In genomic region chr3L:1515820-1516540, dm6 we compare ENCODE assay signal across 4 fruit fly cellular contexts.
A peak's percentile ranks its signal among the peaks of the same experiment; 100 is the strongest.
TF ChIP-seq lines count a peak whose summit lies in the region.

No protein-coding gene starts in this region.

TF ChIP-seq in whole organism, adult, 20 proteins besides CTCF, POLR2A, EP300 and RAD21 (continued from another document):
- TF ChIP-seq CG7045 (GFP tag; optimal IDR thresholded peaks at IDR 0.05; lab: Kevin White, UChicago): peak; percentile 26

TF ChIP-seq in whole organism, embryonic, 481 proteins besides CTCF, POLR2A, EP300 and RAD21 (continued from another document and continues in another):
- peak; percentile 64 for TF ChIP-seq CG8359 (GFP tag; optimal IDR thresholded peaks at IDR 0.05; lab: Kevin White, UChicago; ENCODE audit: borderline replicate concordance)
- peak; percentile 36 for TF ChIP-seq esg (GFP tag; conservative IDR thresholded peaks at IDR 0.05; lab: Robert Waterston, UW)
- no peak for TF ChIP-seq fd102C (GFP tag; optimal IDR thresholded peaks at IDR 0.05; lab: Kevin White, UChicago)
- peak; percentile 53; the same call in 1 of the 2 replicates for TF ChIP-seq ranshi (GFP tag; IDR thresholded peaks at IDR 0.05; lab: Robert Waterston, UW)
- TF ChIP-seq NC2α (GFP tag; optimal IDR thresholded peaks at IDR 0.05; lab: Kevin White, UChicago): peak; percentile 10
- TF ChIP-seq Hr78 (GFP tag; optimal IDR thresholded peaks at IDR 0.05; lab: Kevin White, UChicago): no peak
- TF ChIP-seq wor (GFP tag; IDR thresholded peaks at IDR 0.05; lab: Robert Waterston, UW): peak; percentile 76
- peak; percentile 33 for TF ChIP-seq CG8290 (GFP tag; optimal IDR thresholded peaks at IDR 0.05; lab: Kevin White, UChicago)
- peak; percentile 36 to 40 for TF ChIP-seq CG8290 (tag; optimal IDR thresholded peaks at IDR 0.05; lab: Kevin White, UChicago)
- TF ChIP-seq CHES-1-like (GFP tag; optimal IDR thresholded peaks at IDR 0.05; lab: Kevin White, UChicago): peak; percentile 62
- peak; percentile 69 for TF ChIP-seq NC2β (GFP tag; optimal IDR thresholded peaks at IDR 0.05; lab: Kevin White, UChicago)
- peak; percentile 49; the same call in 1 of the 2 replicates for TF ChIP-seq CG14014 (GFP tag; IDR thresholded peaks at IDR 0.05; lab: Robert Waterston, UW)
- TF ChIP-seq hb (GFP tag; IDR thresholded peaks at IDR 0.05; lab: Robert Waterston, UW; ENCODE audit: partially characterized antibody): no peak
- peak; percentile 83 for TF ChIP-seq CG10979 (tag; optimal IDR thresholded peaks at IDR 0.05; lab: Kevin White, UChicago)
- peak; percentile 37; the same call in 1 of the 2 replicates for TF ChIP-seq CG9215 (GFP tag; IDR thresholded peaks at IDR 0.05; lab: Robert Waterston, UW)
- TF ChIP-seq CG32772 (GFP tag; IDR thresholded peaks at IDR 0.05; lab: Robert Waterston, UW): peak; percentile 40
- TF ChIP-seq CG1529 (GFP tag; optimal IDR thresholded peaks at IDR 0.05; lab: Kevin White, UChicago): peak; percentile 78
- peak; percentile 78 for TF ChIP-seq az2 (GFP tag; optimal IDR thresholded peaks at IDR 0.05; lab: Kevin White, UChicago)
- TF ChIP-seq CG10366 (GFP tag; IDR thresholded peaks at IDR 0.05; lab: Robert Waterston, UW): no peak; the same call in 1 of the 2 replicates
- TF ChIP-seq MESR4 (GFP tag; optimal IDR thresholded peaks at IDR 0.05; lab: Kevin White, UChicago): peak; percentile 8
- peak; percentile 24 for TF ChIP-seq fu2 (GFP tag; optimal IDR thresholded peaks at IDR 0.05; lab: Kevin White, UChicago)
- TF ChIP-seq CG5953 (GFP tag; IDR thresholded peaks at IDR 0.05; lab: Robert Waterston, UW): peak; percentile 51; the same call in 1 of the 2 replicates
- TF ChIP-seq CG12236 (GFP tag; optimal IDR thresholded peaks at IDR 0.05; lab: Kevin White, UChicago): peak; percentile 60
- peak; percentile 70 for TF ChIP-seq CG16815 (GFP tag; optimal IDR thresholded peaks at IDR 0.05; lab: Kevin White, UChicago)
- TF ChIP-seq CG13287 (GFP tag; IDR thresholded peaks at IDR 0.05; lab: Robert Waterston, UW; ENCODE audit: partially characterized antibody): no peak
- TF ChIP-seq p53 (GFP tag; optimal IDR thresholded peaks at IDR 0.05; lab: Kevin White, UChicago): no peak
- peak; percentile 6 for TF ChIP-seq CG17186 (GFP tag; optimal IDR thresholded peaks at IDR 0.05; lab: Kevin White, UChicago)
- no peak for TF ChIP-seq ro (GFP tag; IDR thresholded peaks at IDR 0.05; lab: Robert Waterston, UW)
- TF ChIP-seq org-1 (GFP tag; optimal IDR thresholded peaks at IDR 0.05; lab: Kevin White, UChicago): peak; percentile 76
- peak; percentile 50; the same call in 1 of the 2 replicates for TF ChIP-seq sob (GFP tag; IDR thresholded peaks at IDR 0.05; lab: Robert Waterston, UW)
- TF ChIP-seq run (tag; optimal IDR thresholded peaks at IDR 0.05; lab: Kevin White, UChicago): peak; percentile 32
- TF ChIP-seq rib (GFP tag; IDR thresholded peaks at IDR 0.05; lab: Robert Waterston, UW): no peak
- peak; percentile 73 for TF ChIP-seq bab2 (GFP tag; optimal IDR thresholded peaks at IDR 0.05; lab: Kevin White, UChicago)
- peak; percentile 78 for TF ChIP-seq tin (GFP tag; optimal IDR thresholded peaks at IDR 0.05; lab: Kevin White, UChicago)
- TF ChIP-seq CG6175 (GFP tag; IDR thresholded peaks at IDR 0.05; lab: Robert Waterston, UW): no peak
- TF ChIP-seq CG8089 (GFP tag; optimal IDR thresholded peaks at IDR 0.05; lab: Kevin White, UChicago): peak; percentile 74
- no peak for TF ChIP-seq Adf1 (GFP tag; IDR thresholded peaks at IDR 0.05; lab: Robert Waterston, UW)
- peak; percentile 53 for TF ChIP-seq CG4820 (GFP tag; optimal IDR thresholded peaks at IDR 0.05; lab: Kevin White, UChicago)
- TF ChIP-seq CG18262 (tag; optimal IDR thresholded peaks at IDR 0.05; lab: Kevin White, UChicago): peak; percentile 86
- no peak for TF ChIP-seq Sin3A (optimal IDR thresholded peaks at IDR 0.05; lab: Kevin White, UChicago)
- peak; percentile 78 for TF ChIP-seq dmrt11E (tag; optimal IDR thresholded peaks at IDR 0.05; lab: Kevin White, UChicago)
- peak; percentile 40; the same call in 1 of the 2 replicates for TF ChIP-seq CG10959 (GFP tag; IDR thresholded peaks at IDR 0.05; lab: Robert Waterston, UW)

TF ChIP-seq in whole organism, prepupa, 60 proteins besides CTCF, POLR2A, EP300 and RAD21 (continued from another document):
- TF ChIP-seq CG11902 (GFP tag; optimal IDR thresholded peaks at IDR 0.05; lab: Kevin White, UChicago) (peak; percentile 2), acj6 (GFP tag; optimal IDR thresholded peaks at IDR 0.05; lab: Kevin White, UChicago) (peak; percentile 65), CG7368 (GFP tag; optimal IDR thresholded peaks at IDR 0.05; lab: Kevin White, UChicago) (peak; percentile 48), CG34406 (GFP tag; optimal IDR thresholded peaks at IDR 0.05; lab: Kevin White, UChicago) (peak; percentile 33), svp (GFP tag; lab: Kevin White, UChicago) (peak; percentile 60), OdsH (GFP tag; optimal IDR thresholded peaks at IDR 0.05; lab: Kevin White, UChicago) (peak; percentile 69), topi (GFP tag; optimal IDR thresholded peaks at IDR 0.05; lab: Kevin White, UChicago) (peak; percentile 49), CG6276 (GFP tag; optimal IDR thresholded peaks at IDR 0.05; lab: Kevin White, UChicago) (peak; percentile 83), spab (GFP tag; optimal IDR thresholded peaks at IDR 0.05; lab: Kevin White, UChicago) (peak; percentile 6), CG11294 (GFP tag; IDR thresholded peaks at IDR 0.05; lab: Robert Waterston, UW) (peak; percentile 46; the same call in 1 of the 2 replicates), CG32006 (GFP tag; optimal IDR thresholded peaks at IDR 0.05; lab: Kevin White, UChicago) (peak; percentile 94), Blimp-1 (GFP tag; optimal IDR thresholded peaks at IDR 0.05; lab: Kevin White, UChicago) (no peak), Hr39 (GFP tag; optimal IDR thresholded peaks at IDR 0.05; lab: Kevin White, UChicago) (peak; percentile 69), Hr38 (GFP tag; optimal IDR thresholded peaks at IDR 0.05; lab: Kevin White, UChicago) (peak; percentile 11), dsx (GFP tag; optimal IDR thresholded peaks at IDR 0.05; lab: Kevin White, UChicago; ENCODE audit: poor library complexity, severe bottlenecking) (peak; percentile 35), CG6854 (GFP tag; optimal IDR thresholded peaks at IDR 0.05; lab: Kevin White, UChicago) (peak; percentile 0), CG6808 (GFP tag; optimal IDR thresholded peaks at IDR 0.05; lab: Kevin White, UChicago) (peak; percentile 63), eg (GFP tag; IDR thresholded peaks at IDR 0.05; lab: Robert Waterston, UW) (peak; percentile 82), fkh (GFP tag; optimal IDR thresholded peaks at IDR 0.05; lab: Kevin White, UChicago) (peak; percentile 77), Met (GFP tag; optimal IDR thresholded peaks at IDR 0.05; lab: Kevin White, UChicago) (peak; percentile 64), Sox14 (GFP tag; optimal IDR thresholded peaks at IDR 0.05; lab: Kevin White, UChicago) (peak; percentile 70), CG8632 (GFP tag; optimal IDR thresholded peaks at IDR 0.05; lab: Kevin White, UChicago) (peak; percentile 27), CG6163 (GFP tag; IDR thresholded peaks at IDR 0.05; lab: Robert Waterston, UW) (0 out of 3 replicates have a peak, but pooled peaks have one; percentile 26), CG16779 (tag; optimal IDR thresholded peaks at IDR 0.05; lab: Kevin White, UChicago) (no peak), pdm3 (GFP tag; optimal IDR thresholded peaks at IDR 0.05; lab: Kevin White, UChicago) (peak; percentile 69), Smox (GFP tag; optimal IDR thresholded peaks at IDR 0.05; lab: Kevin White, UChicago) (peak; percentile 53), lz (GFP tag; optimal IDR thresholded peaks at IDR 0.05; lab: Kevin White, UChicago) (peak; percentile 47), fd59A (GFP tag; optimal IDR thresholded peaks at IDR 0.05; lab: Kevin White, UChicago) (peak; percentile 39), CG1621 (tag; optimal IDR thresholded peaks at IDR 0.05; lab: Kevin White, UChicago) (no peak), CG3919 (GFP tag; optimal IDR thresholded peaks at IDR 0.05; lab: Kevin White, UChicago) (peak; percentile 72), CG6792 (GFP tag; optimal IDR thresholded peaks at IDR 0.05; lab: Kevin White, UChicago) (peak; percentile 46), Hr4 (GFP tag; optimal IDR thresholded peaks at IDR 0.05; lab: Kevin White, UChicago) (peak; percentile 92), esn (GFP tag; optimal IDR thresholded peaks at IDR 0.05; lab: Kevin White, UChicago) (peak; percentile 67), CG15336 (GFP tag; IDR thresholded peaks at IDR 0.05; lab: Robert Waterston, UW) (peak; percentile 81), CG8319 (GFP tag; optimal IDR thresholded peaks at IDR 0.05; lab: Kevin White, UChicago) (no peak), CG31627 (GFP tag; optimal IDR thresholded peaks at IDR 0.05; lab: Kevin White, UChicago) (peak; percentile 63), ss (GFP tag; optimal IDR thresholded peaks at IDR 0.05; lab: Kevin White, UChicago) (peak in 1 of 2 experiments; percentile 24), dac (GFP tag; optimal IDR thresholded peaks at IDR 0.05; lab: Kevin White, UChicago) (peak; percentile 65), CG11762 (GFP tag; optimal IDR thresholded peaks at IDR 0.05; lab: Kevin White, UChicago; ENCODE audit: insufficient read depth) (peak; percentile 48), CG10669 (GFP tag; optimal IDR thresholded peaks at IDR 0.05; lab: Kevin White, UChicago) (peak; percentile 51)

TF ChIP-seq in whole organism, wandering third instar larva, 38 proteins besides CTCF, POLR2A, EP300 and RAD21 (continued from another document):
- TF ChIP-seq CG9705 (GFP tag; optimal IDR thresholded peaks at IDR 0.05; lab: Kevin White, UChicago): peak; percentile 5
- TF ChIP-seq brk (GFP tag; optimal IDR thresholded peaks at IDR 0.05; lab: Kevin White, UChicago): no peak
- TF ChIP-seq dmrt93B (GFP tag; optimal IDR thresholded peaks at IDR 0.05; lab: Kevin White, UChicago): peak; percentile 55
- no peak for TF ChIP-seq Abd-B (GFP tag; optimal IDR thresholded peaks at IDR 0.05; lab: Kevin White, UChicago)
- peak in 1 of 2 experiments; percentile 75 for TF ChIP-seq foxo (GFP tag; optimal IDR thresholded peaks at IDR 0.05; lab: Kevin White, UChicago)
- no peak for TF ChIP-seq dsf (GFP tag; optimal IDR thresholded peaks at IDR 0.05; lab: Kevin White, UChicago; ENCODE audit: borderline replicate concordance)
- TF ChIP-seq Hr78 (GFP tag; optimal IDR thresholded peaks at IDR 0.05; lab: Kevin White, UChicago): no peak
- peak; percentile 56 for TF ChIP-seq Sp1 (GFP tag; optimal IDR thresholded peaks at IDR 0.05; lab: Kevin White, UChicago)
- TF ChIP-seq Vsx2 (GFP tag; optimal IDR thresholded peaks at IDR 0.05; lab: Kevin White, UChicago; ENCODE audit: partially characterized antibody): no peak
- no peak for TF ChIP-seq sage (GFP tag; optimal IDR thresholded peaks at IDR 0.05; lab: Kevin White, UChicago)
- peak; percentile 50 for TF ChIP-seq Hnf4 (GFP tag; optimal IDR thresholded peaks at IDR 0.05; lab: Kevin White, UChicago)
- TF ChIP-seq CG32264 (GFP tag; optimal IDR thresholded peaks at IDR 0.05; lab: Kevin White, UChicago): no peak
